Worm (Caenorhabditis elegans) whole organism, L3 larva: Measurements from ENCODE around the gene F21C10.3.
A peak's percentile ranks its signal among the peaks of the same experiment; 100 is the strongest.

Source experiments
- aly-2 ChIP-seq: fragments of 150-350 bp; optimal IDR thresholded peaks from 2 replicates; lab custom pipeline; 2014; ENCODE audit warnings: missing biosample characterization, missing genetic modification characterization
- ama-1 ChIP-seq: fragments of 150-350 bp; optimal IDR thresholded peaks from 2 replicates; lab custom pipeline; 2018
- ceh-16 ChIP-seq: sonication (generic microtip); optimal IDR thresholded peaks from 2 replicates; lab custom pipeline; 2017; ENCODE audit warnings: missing biosample characterization, missing genetic modification characterization
- ceh-82 ChIP-seq: fragments of 150-350 bp; optimal IDR thresholded peaks from 2 replicates; lab custom pipeline; 2014; ENCODE audit warnings: missing biosample characterization, missing genetic modification characterization
- ceh-9 ChIP-seq: sonication (generic microtip); optimal IDR thresholded peaks from 2 replicates; lab custom pipeline; 2018; ENCODE audit warnings: missing biosample characterization, missing genetic modification characterization
- egl-27 ChIP-seq: sonication (generic microtip); optimal IDR thresholded peaks from 4 replicates; lab custom pipeline; 2017; ENCODE audit warnings: missing biosample characterization, missing genetic modification reagents, missing genetic modification characterization
- elt-1 ChIP-seq: fragments of 150-350 bp; optimal IDR thresholded peaks from 2 replicates; lab custom pipeline; 2014; ENCODE audit warnings: missing biosample characterization, missing genetic modification characterization
- elt-2 ChIP-seq: sonication (generic microtip); optimal IDR thresholded peaks from 2 replicates; lab custom pipeline; 2016; ENCODE audit warnings: missing genetic modification reagents, mild to moderate bottlenecking, missing genetic modification characterization, missing compliant biosample characterization
- eor-1 ChIP-seq, 2 experiments: fragments of 150-350 bp; optimal IDR thresholded peaks; 2 replicates each; lab custom pipeline; 2014 to 2018; ENCODE audit warnings: missing biosample characterization in 2 of 2, missing genetic modification characterization in 2 of 2
- fkh-2 ChIP-seq: fragments of 150-350 bp; optimal IDR thresholded peaks from 2 replicates; lab custom pipeline; 2014; ENCODE audit warnings: missing biosample characterization, missing genetic modification reagents, missing genetic modification characterization
- fos-1 ChIP-seq: fragments of 150-350 bp; optimal IDR thresholded peaks from 2 replicates; lab custom pipeline; 2014; ENCODE audit warnings: missing biosample characterization, missing genetic modification characterization
- lin-15B ChIP-seq: fragments of 150-350 bp; optimal IDR thresholded peaks from 2 replicates; lab custom pipeline; 2014; ENCODE audit warnings: missing biosample characterization, missing genetic modification characterization
- mml-1 ChIP-seq: fragments of 150-350 bp; sonication (generic microtip); optimal IDR thresholded peaks from 3 replicates; lab custom pipeline; 2014; ENCODE audit warnings: missing biosample characterization, missing genetic modification characterization
- nfya-1 ChIP-seq: sonication (generic microtip); optimal IDR thresholded peaks from 2 replicates; lab custom pipeline; 2017; ENCODE audit warnings: missing genetic modification characterization, mild to moderate bottlenecking, missing compliant biosample characterization, antibody characterized with exemption, moderate library complexity; ENCODE audit not compliant: insufficient read depth
- nhr-23 ChIP-seq: fragments of 150-350 bp; optimal IDR thresholded peaks from 2 replicates; lab custom pipeline; 2014; ENCODE audit warnings: missing biosample characterization, missing genetic modification reagents, missing genetic modification characterization
- nhr-237 ChIP-seq: fragments of 150-350 bp; optimal IDR thresholded peaks from 2 replicates; lab custom pipeline; 2014; ENCODE audit warnings: missing biosample characterization, missing genetic modification characterization
- nhr-25 ChIP-seq: sonication (generic microtip); optimal IDR thresholded peaks from 2 replicates; lab custom pipeline; 2017; ENCODE audit warnings: missing biosample characterization, missing genetic modification characterization
- nhr-28 ChIP-seq: fragments of 150-350 bp; optimal IDR thresholded peaks from 2 replicates; lab custom pipeline; 2014; ENCODE audit warnings: missing biosample characterization, missing genetic modification characterization
- nhr-43 ChIP-seq: sonication (generic microtip); optimal IDR thresholded peaks from 2 replicates; lab custom pipeline; 2016; ENCODE audit warnings: mild to moderate bottlenecking, missing genetic modification characterization, missing compliant biosample characterization; ENCODE audit not compliant: poor library complexity, severe bottlenecking
- nhr-67 ChIP-seq: fragments of 150-350 bp; optimal IDR thresholded peaks from 2 replicates; lab custom pipeline; 2014; ENCODE audit warnings: missing biosample characterization, missing genetic modification characterization
- pqm-1 ChIP-seq: fragments of 150-350 bp; optimal IDR thresholded peaks from 2 replicates; lab custom pipeline; 2017; ENCODE audit warnings: missing biosample characterization, missing genetic modification characterization, inconsistent platforms
- skn-1 ChIP-seq: fragments of 150-350 bp; optimal IDR thresholded peaks from 2 replicates; lab custom pipeline; 2014; ENCODE audit warnings: missing biosample characterization, missing genetic modification characterization
- snpc-4 ChIP-seq: fragments of 150-350 bp; optimal IDR thresholded peaks from 2 replicates; lab custom pipeline; 2014; ENCODE audit warnings: missing biosample characterization, missing genetic modification characterization
- tbx-2 ChIP-seq: sonication (generic microtip); optimal IDR thresholded peaks from 2 replicates; lab custom pipeline; 2016; ENCODE audit warnings: mild to moderate bottlenecking, missing genetic modification characterization, missing compliant biosample characterization
- unc-39 ChIP-seq: sonication (generic microtip); optimal IDR thresholded peaks from 4 replicates; lab custom pipeline; 2017; ENCODE audit warnings: missing biosample characterization, missing genetic modification characterization
- zag-1 ChIP-seq: fragments of 150-350 bp; optimal IDR thresholded peaks from 2 replicates; lab custom pipeline; 2014; ENCODE audit warnings: missing biosample characterization, missing genetic modification characterization
- ztf-11 ChIP-seq: fragments of 150-350 bp; optimal IDR thresholded peaks from 2 replicates; lab custom pipeline; 2014; ENCODE audit warnings: missing biosample characterization, missing genetic modification characterization
- ztf-4 ChIP-seq: fragments of 150-350 bp; optimal IDR thresholded peaks from 2 replicates; lab custom pipeline; 2014; ENCODE audit warnings: missing biosample characterization, missing genetic modification characterization

Gene F21C10.3

ce11 chrV:9141297-9141696 is 13.4 kb downstream of the F21C10.3 start, which contains the start of gene pitr-3:
TSS of gene pitr-3 (minus strand) at chrV:9141397.
- no peak for TF ChIP-seq ceh-16
- TF ChIP-seq aly-2 (tag; lab: Kevin White, UChicago), result no peak

DNA sequence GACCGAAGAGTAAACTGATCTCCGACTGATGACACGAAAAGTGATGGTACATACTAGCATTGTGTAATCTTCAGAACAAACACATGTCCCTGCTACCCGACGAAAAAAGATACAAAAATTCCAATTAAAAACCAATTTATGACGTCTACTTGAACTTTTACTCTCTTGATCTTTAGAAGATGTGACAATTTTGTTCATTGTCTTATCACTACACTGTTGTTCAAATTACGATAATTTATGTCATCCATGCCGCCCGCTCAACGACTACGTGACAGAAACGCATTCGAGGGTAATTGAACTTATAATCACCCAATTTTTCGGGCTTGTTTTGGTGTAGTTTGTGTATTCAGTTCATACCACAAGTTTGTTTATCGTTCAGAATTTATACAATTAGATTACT is 16.0 kb downstream of the F21C10.3 start:
- TF ChIP-seq nhr-25, result peak; percentile 25
- TF ChIP-seq nhr-23 (tag; lab: Kevin White, UChicago), result peak; percentile 5
- no peak for TF ChIP-seq ceh-82 (tag; lab: Kevin White, UChicago)
- TF ChIP-seq elt-1 (tag; lab: Kevin White, UChicago), result no peak
- no peak for TF ChIP-seq elt-2 (tag; lab: Kevin White, UChicago)
- no peak for TF ChIP-seq mml-1 (tag; lab: Kevin White, UChicago)

DNA sequence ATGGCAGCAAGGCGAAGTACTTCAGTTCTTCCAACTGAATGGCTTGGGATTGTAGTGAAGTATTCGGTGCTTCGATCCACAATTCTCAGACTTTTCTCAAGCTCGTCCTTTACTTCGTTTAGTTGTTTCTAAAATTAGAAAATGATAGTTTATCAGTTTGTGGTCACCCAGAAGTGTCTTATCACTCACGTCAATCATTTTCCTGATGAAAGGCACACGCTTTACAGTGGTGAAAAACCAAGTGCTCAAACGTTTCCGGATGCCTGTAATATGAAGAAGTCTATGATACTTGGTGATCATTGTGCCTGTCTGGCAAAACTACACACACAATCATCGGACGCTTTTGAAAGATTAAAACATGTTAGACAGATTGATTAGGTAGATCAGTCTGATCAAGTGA is 18.3 kb downstream of the F21C10.3 start:
- TF ChIP-seq elt-2 (tag; lab: Kevin White, UChicago) (peak; percentile 68), unc-39 (tag; lab: Kevin White, UChicago) (no peak), snpc-4 (tag; lab: Kevin White, UChicago) (no peak), pqm-1 (tag; lab: Kevin White, UChicago) (peak; percentile 13)
- TF ChIP-seq, all 47 proteins: peak for 2

DNA sequence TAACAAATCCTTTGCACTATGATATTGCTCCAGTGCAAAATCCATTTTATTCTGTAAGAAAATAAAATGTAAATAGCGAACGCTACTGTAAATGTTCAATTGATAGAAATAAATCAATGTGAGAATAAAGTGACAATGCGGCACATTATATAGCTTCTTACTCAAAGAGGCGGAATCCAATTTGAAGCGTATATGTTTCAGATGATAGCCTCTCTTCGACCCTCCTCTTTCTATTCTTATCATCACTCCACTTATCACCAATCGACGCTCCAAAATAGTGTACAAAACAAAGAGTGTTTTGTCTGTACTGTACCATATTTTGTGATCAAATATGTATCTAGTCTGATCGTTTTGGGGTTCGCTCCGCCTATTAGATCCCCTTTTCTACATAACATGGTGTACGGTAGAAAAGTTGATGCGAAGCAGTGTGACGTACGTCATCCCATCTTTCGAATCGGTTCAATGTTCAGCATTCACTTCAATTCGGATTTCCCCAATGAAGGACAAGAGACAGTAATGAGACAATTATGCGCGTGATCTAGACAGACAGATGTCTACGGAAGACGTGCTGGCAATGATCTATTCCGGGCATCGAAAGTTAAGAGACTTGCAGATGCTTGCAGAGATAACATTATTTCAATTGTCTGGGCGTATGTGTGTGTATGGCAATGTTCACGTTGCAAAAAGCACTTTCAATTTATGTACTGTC is 19.1 kb downstream of the F21C10.3 start, which contains the start of gene spl-2:
TSS of gene spl-2 (minus strand) at position 51 of the 709 bp plus-strand sequence.
- TF ChIP-seq elt-1 (tag; lab: Kevin White, UChicago) (peak; percentile 51), mml-1 (tag; lab: Kevin White, UChicago) (no peak), lin-15B (tag; lab: Kevin White, UChicago) (no peak), eor-1 (tag; optimal IDR thresholded peaks at IDR 0.05; lab: Kevin White, UChicago) (no peak), nhr-43 (tag; lab: Kevin White, UChicago) (peak; percentile 76), nhr-25 (peak; percentile 67), elt-2 (tag; lab: Kevin White, UChicago) (peak; percentile 34), ama-1 (lab: Kevin White, UChicago) (no peak), nhr-28 (tag; lab: Kevin White, UChicago) (no peak), fos-1 (no peak), nfya-1 (tag; lab: Kevin White, UChicago) (peak; percentile 6), nhr-23 (tag; lab: Kevin White, UChicago) (peak; percentile 47), nhr-67 (tag; lab: Kevin White, UChicago) (no peak)
- TF ChIP-seq, all 47 proteins: peak for 6

ce11 chrV:9148151-9148550 is 20.3 kb downstream of the F21C10.3 start:
- no peak for TF ChIP-seq ztf-11
- TF ChIP-seq egl-27 (tag; lab: Kevin White, UChicago), result no peak
- TF ChIP-seq tbx-2 (tag; lab: Kevin White, UChicago), result no peak
- no peak for TF ChIP-seq nhr-237 (tag; lab: Kevin White, UChicago)
- TF ChIP-seq nhr-23 (tag; lab: Kevin White, UChicago), result no peak
- TF ChIP-seq nhr-25, result no peak
- no peak for TF ChIP-seq lin-15B (tag; lab: Kevin White, UChicago)
- TF ChIP-seq mml-1 (tag; lab: Kevin White, UChicago), result no peak
- no peak for TF ChIP-seq ztf-4
- TF ChIP-seq elt-2 (tag; lab: Kevin White, UChicago), result no peak
- no peak for TF ChIP-seq skn-1 (tag; lab: Kevin White, UChicago)
- no peak for TF ChIP-seq unc-39 (tag; lab: Kevin White, UChicago)
- TF ChIP-seq fkh-2 (tag; lab: Kevin White, UChicago), result no peak

ce11 chrV:9152339-9152738 is 24.5 kb downstream of the F21C10.3 start:
- no peak for TF ChIP-seq zag-1 (tag; lab: Kevin White, UChicago)
- TF ChIP-seq nhr-25, result peak; percentile 16
- TF ChIP-seq tbx-2 (tag; lab: Kevin White, UChicago), result no peak

DNA sequence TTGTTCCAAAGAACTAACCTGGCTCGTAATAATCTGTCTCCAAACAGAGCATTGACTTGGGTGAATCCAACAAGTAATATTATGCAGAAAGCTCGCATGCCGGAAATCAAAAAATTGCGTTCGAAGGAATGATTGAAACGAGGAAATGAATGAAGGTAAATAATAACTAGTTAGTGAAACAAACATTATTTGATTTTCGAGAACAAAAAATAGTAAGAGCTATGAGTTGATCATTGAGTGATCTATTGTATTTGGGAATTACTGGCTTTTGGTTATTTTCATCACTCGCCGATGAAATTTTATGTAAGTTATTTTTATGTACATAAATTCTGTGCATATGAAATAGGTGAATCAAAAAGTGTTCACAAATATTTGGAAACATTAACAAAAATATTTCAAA is 26.9 kb downstream of the F21C10.3 start, which contains the start of gene B0222.5:
TSS of gene B0222.5 (minus strand) at position 101 of the 400 bp plus-strand sequence.
- TF ChIP-seq ceh-9 (tag; lab: Kevin White, UChicago) (no peak), nhr-237 (tag; lab: Kevin White, UChicago) (no peak)
